Fruit fly (Drosophila melanogaster) whole organism, embryonic: ENCODE data around the gene CG10874.

Experiments
- CG12104 ChIP-seq: fragments of 200-800 bp; sonication (Bioruptor generic); optimal IDR thresholded peaks from 3 replicates; lab custom pipeline; 2016; ENCODE audit warnings: missing biosample characterization, missing genetic modification characterization
- CG14014 ChIP-seq: fragments of 200-800 bp; sonication (Bioruptor generic); IDR thresholded peaks from 2 replicates; pipeline ENCODE4 v1.3.6; 2022; ENCODE audit warnings: missing biosample characterization, missing genetic modification characterization
- CG18011 ChIP-seq: fragments of 200-800 bp; sonication (Bioruptor generic); optimal IDR thresholded peaks from 2 replicates; lab custom pipeline; 2017; ENCODE audit warnings: missing biosample characterization, missing genetic modification characterization, mild to moderate bottlenecking, moderate library complexity, missing genotype
- Elba2 ChIP-seq: fragments of 200-800 bp; sonication (Bioruptor generic); optimal IDR thresholded peaks from 3 replicates; lab custom pipeline; 2016; ENCODE audit warnings: missing biosample characterization, missing genetic modification characterization
- Max ChIP-seq: fragments of 200-800 bp; sonication (Bioruptor generic); optimal IDR thresholded peaks from 2 replicates; lab custom pipeline; 2016; ENCODE audit warnings: missing biosample characterization, mild to moderate bottlenecking, missing genetic modification characterization
- Six4 ChIP-seq: fragments of 200-800 bp; sonication (Bioruptor generic); optimal IDR thresholded peaks from 2 replicates; lab custom pipeline; 2016; ENCODE audit warnings: missing biosample characterization, missing genetic modification characterization
- dysf ChIP-seq: fragments of 200-800 bp; sonication (Bioruptor generic); IDR thresholded peaks from 3 replicates; pipeline ENCODE4 v1.3.6; 2022; ENCODE audit warnings: missing biosample characterization, missing genetic modification characterization
- prd ChIP-seq, 3 experiments: fragments of >200 bp in 2 of 3; fragments of 200-800 bp in 1 of 3; sonication (Bioruptor generic) in 1 of 3; optimal IDR thresholded peaks in 2 of 3; IDR thresholded peaks in 1 of 3; 2 replicates in 2 of 3; 3 replicates in 1 of 3; pipeline versions ENCODE4 v1.3.6 to Lab custom; 2017 to 2022; ENCODE audit warnings: missing biosample characterization in 1 of 3, missing genetic modification characterization in 1 of 3
- psq ChIP-seq: fragments of 200-800 bp; sonication (Bioruptor generic); optimal IDR thresholded peaks from 2 replicates; lab custom pipeline; 2017; ENCODE audit warnings: missing biosample characterization, missing genetic modification characterization
- zf30C ChIP-seq: fragments of 200-800 bp; sonication (Bioruptor generic); optimal IDR thresholded peaks from 3 replicates; lab custom pipeline; 2018; ENCODE audit warnings: missing biosample characterization, mild to moderate bottlenecking, missing genetic modification characterization

DNA sequence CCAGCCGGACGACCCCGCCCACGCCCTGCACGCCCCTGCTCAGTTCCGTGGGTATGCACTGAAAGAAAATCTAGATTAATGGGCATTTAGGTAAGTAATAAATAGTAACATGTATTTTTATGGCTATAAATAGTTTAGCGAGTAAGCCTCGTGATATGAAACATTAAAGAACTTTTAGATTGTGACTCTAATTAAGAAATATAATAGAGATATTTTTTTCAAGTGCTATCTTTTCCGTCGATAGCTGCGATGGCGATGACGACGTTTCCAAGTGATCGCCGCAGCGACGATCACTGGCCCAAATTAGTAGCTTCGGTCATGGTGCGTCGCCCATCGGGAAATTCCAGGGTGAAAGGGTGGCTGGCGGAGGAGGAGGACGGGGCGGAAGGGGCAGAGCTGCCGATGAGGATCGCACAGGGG lies 12.1 kb downstream of the CG10874 start:
- TF ChIP-seq Max (GFP tag; lab: Kevin White, UChicago) (peak; percentile 82), zf30C (GFP tag; lab: Kevin White, UChicago) (peak; percentile 76), CG14014 (peak; percentile 87), Six4 (GFP tag; lab: Kevin White, UChicago) (peak; percentile 92), CG18011 (peak; percentile 64), prd (optimal IDR thresholded peaks at IDR 0.05; lab: Kevin White, UChicago) (no peak), prd (GFP tag; IDR thresholded peaks at IDR 0.05; lab: Robert Waterston, UW) (peak; percentile 93), psq (GFP tag; lab: Kevin White, UChicago) (peak; percentile 49), CG12104 (GFP tag; lab: Kevin White, UChicago) (peak; percentile 74), dysf (peak; percentile 91), Elba2 (GFP tag; lab: Kevin White, UChicago) (peak; percentile 29)
